Fruit fly (Drosophila melanogaster) whole organism, embryonic: Measurements from ENCODE around the gene GstO2.
A peak's percentile ranks its signal among the peaks of the same experiment; 100 is the strongest.

Experiments
- Bteb2 ChIP-seq: fragments of 200-800 bp; sonication (Bioruptor generic); optimal IDR thresholded peaks from 2 replicates; lab custom pipeline; 2016; ENCODE audit warnings: missing biosample characterization, missing genetic modification characterization
- CG10209 ChIP-seq: fragments of 200-800 bp; sonication (Bioruptor generic); optimal IDR thresholded peaks from 3 replicates; lab custom pipeline; 2017; ENCODE audit warnings: missing biosample characterization, mild to moderate bottlenecking, missing genetic modification characterization, missing genetic modification reagents
- CG10431 ChIP-seq: fragments of 200-800 bp; sonication (Bioruptor generic); optimal IDR thresholded peaks from 3 replicates; lab custom pipeline; 2018; ENCODE audit warnings: missing biosample characterization, mild to moderate bottlenecking, missing genetic modification characterization
- CG11456 ChIP-seq: fragments of 200-800 bp; sonication (Bioruptor generic); IDR thresholded peaks from 3 replicates; pipeline ENCODE4 v1.3.6; 2022; ENCODE audit warnings: missing biosample characterization, missing genetic modification characterization
- CG11723 ChIP-seq: fragments of 200-800 bp; sonication (Bioruptor generic); optimal IDR thresholded peaks from 2 replicates; lab custom pipeline; 2017; ENCODE audit warnings: missing biosample characterization, mild to moderate bottlenecking, missing genetic modification characterization
- CG13296 ChIP-seq: fragments of 200-800 bp; sonication (Bioruptor generic); optimal IDR thresholded peaks from 3 replicates; lab custom pipeline; 2018; ENCODE audit warnings: missing biosample characterization, mild to moderate bottlenecking, missing genetic modification characterization
- CG14710 ChIP-seq: fragments of 200-800 bp; sonication (Bioruptor generic); optimal IDR thresholded peaks from 3 replicates; lab custom pipeline; 2019; ENCODE audit warnings: missing biosample characterization, mild to moderate bottlenecking, missing genetic modification characterization, moderate library complexity
- CG14965 ChIP-seq: fragments of 200-800 bp; sonication (Bioruptor generic); optimal IDR thresholded peaks from 2 replicates; lab custom pipeline; 2016; ENCODE audit warnings: missing biosample characterization, missing genetic modification characterization, borderline replicate concordance
- CG15514 ChIP-seq: fragments of 200-800 bp; sonication (Bioruptor generic); optimal IDR thresholded peaks from 3 replicates; lab custom pipeline; 2017; ENCODE audit warnings: missing biosample characterization, missing genetic modification characterization, mild to moderate bottlenecking, moderate library complexity, missing genetic modification reagents
- CG1647 ChIP-seq: fragments of 200-800 bp; sonication (Bioruptor generic); optimal IDR thresholded peaks from 3 replicates; lab custom pipeline; 2016; ENCODE audit warnings: missing biosample characterization, missing genetic modification characterization
- CG16815 ChIP-seq: fragments of 200-800 bp; sonication (Bioruptor generic); optimal IDR thresholded peaks from 3 replicates; lab custom pipeline; 2017; ENCODE audit warnings: missing biosample characterization, mild to moderate bottlenecking, missing genetic modification characterization
- CG17829 ChIP-seq: fragments of 200-800 bp; optimal IDR thresholded peaks from 2 replicates; lab custom pipeline; 2019; ENCODE audit warnings: missing biosample characterization, mild to moderate bottlenecking, missing genetic modification characterization, moderate library complexity
- CG2129 ChIP-seq: fragments of 200-800 bp; sonication (Bioruptor generic); IDR thresholded peaks from 2 replicates; pipeline ENCODE4 v1.3.6; 2022; ENCODE audit warnings: missing biosample characterization, missing genetic modification characterization; ENCODE audit not compliant: partially characterized antibody
- CG2678 ChIP-seq: fragments of 200-800 bp; sonication (Bioruptor generic); optimal IDR thresholded peaks from 3 replicates; lab custom pipeline; 2019; ENCODE audit warnings: missing biosample characterization, mild to moderate bottlenecking, missing genetic modification characterization, moderate library complexity
- CG30431 ChIP-seq: fragments of 200-800 bp; sonication (Bioruptor generic); optimal IDR thresholded peaks from 2 replicates; lab custom pipeline; 2017; ENCODE audit warnings: missing biosample characterization, missing genetic modification characterization
- CG31224 ChIP-seq: fragments of 200-800 bp; sonication (Bioruptor generic); IDR thresholded peaks from 2 replicates; pipeline ENCODE4 v1.3.6; 2022; ENCODE audit warnings: missing biosample characterization, missing genetic modification characterization
- CG32767 ChIP-seq: fragments of 200-800 bp; sonication (Bioruptor generic); IDR thresholded peaks from 2 replicates; pipeline ENCODE4 v1.3.6; 2022; ENCODE audit warnings: missing biosample characterization, missing genetic modification characterization
- CG3281 ChIP-seq: fragments of 200-800 bp; sonication (Bioruptor generic); optimal IDR thresholded peaks from 3 replicates; lab custom pipeline; 2017; ENCODE audit warnings: missing biosample characterization, mild to moderate bottlenecking, missing genetic modification characterization
- CG42726 ChIP-seq: fragments of 200-800 bp; sonication (Bioruptor generic); IDR thresholded peaks from 2 replicates; pipeline ENCODE4 v1.3.6; 2022; ENCODE audit warnings: missing biosample characterization, missing genetic modification characterization; ENCODE audit not compliant: partially characterized antibody
- CG6175 ChIP-seq: fragments of 200-800 bp; sonication (Bioruptor generic); IDR thresholded peaks from 3 replicates; pipeline ENCODE4 v1.3.6; 2022; ENCODE audit warnings: missing biosample characterization, missing genetic modification characterization
- D19A ChIP-seq: fragments of 200-800 bp; optimal IDR thresholded peaks from 3 replicates; lab custom pipeline; 2019; ENCODE audit warnings: missing biosample characterization, mild to moderate bottlenecking, missing genetic modification characterization, moderate library complexity
- Dbx ChIP-seq: fragments of 200-800 bp; sonication (Bioruptor generic); IDR thresholded peaks from 3 replicates; pipeline ENCODE4 v1.3.6; 2022; ENCODE audit warnings: missing biosample characterization, missing genetic modification characterization
- Drgx ChIP-seq: fragments of 200-800 bp; sonication (Bioruptor generic); IDR thresholded peaks from 2 replicates; pipeline ENCODE4 v1.3.6; 2022; ENCODE audit warnings: missing biosample characterization, missing genetic modification characterization
- Fer1 ChIP-seq: fragments of 200-800 bp; sonication (Bioruptor generic); optimal IDR thresholded peaks from 2 replicates; lab custom pipeline; 2017; ENCODE audit warnings: missing biosample characterization, mild to moderate bottlenecking, missing genetic modification characterization
- H2.0 ChIP-seq: fragments of 200-800 bp; sonication (Bioruptor generic); IDR thresholded peaks from 2 replicates; pipeline ENCODE4 v1.3.6; 2022; ENCODE audit warnings: missing biosample characterization, missing genetic modification characterization
- HLH4C ChIP-seq: fragments of 200-800 bp; sonication (Bioruptor generic); IDR thresholded peaks from 3 replicates; pipeline ENCODE4 v1.3.6; 2022; ENCODE audit warnings: missing biosample characterization, missing genetic modification characterization; ENCODE audit not compliant: partially characterized antibody
- Hey ChIP-seq: fragments of 200-800 bp; sonication (Bioruptor generic); optimal IDR thresholded peaks from 3 replicates; lab custom pipeline; 2018; ENCODE audit warnings: missing biosample characterization, mild to moderate bottlenecking, missing genetic modification characterization
- Lpt ChIP-seq: fragments of >200 bp; optimal IDR thresholded peaks from 2 replicates; lab custom pipeline; 2018; ENCODE audit warnings: missing biosample characterization, missing genetic modification characterization
- NfI ChIP-seq: fragments of 200-800 bp; sonication (Bioruptor generic); optimal IDR thresholded peaks from 3 replicates; lab custom pipeline; 2018; ENCODE audit warnings: missing biosample characterization, mild to moderate bottlenecking, missing genetic modification characterization, moderate library complexity
- Rfx ChIP-seq: fragments of 200-800 bp; sonication (Bioruptor generic); IDR thresholded peaks from 2 replicates; pipeline ENCODE4 v1.3.6; 2022; ENCODE audit warnings: missing biosample characterization, missing genetic modification characterization
- Sry-δ ChIP-seq: fragments of 200-800 bp; sonication (Bioruptor generic); optimal IDR thresholded peaks from 2 replicates; lab custom pipeline; 2016; ENCODE audit warnings: missing biosample characterization, missing genetic modification characterization
- Trl ChIP-seq, 3 experiments: fragments of >200 bp in 2 of 3; fragments of 200-800 bp in 1 of 3; sonication (Bioruptor generic) in 1 of 3; optimal IDR thresholded peaks; 2 replicates in 1 of 3; 3 replicates in 2 of 3; lab custom pipeline; 2016 to 2017; ENCODE audit warnings: missing biosample characterization in 1 of 3, missing genetic modification characterization in 1 of 3
- az2 ChIP-seq: fragments of 200-800 bp; sonication (Bioruptor generic); optimal IDR thresholded peaks from 3 replicates; lab custom pipeline; 2016; ENCODE audit warnings: missing biosample characterization, missing genetic modification characterization
- br ChIP-seq: fragments of >200 bp; optimal IDR thresholded peaks from 2 replicates; lab custom pipeline; 2017
- chif ChIP-seq, 2 experiments: fragments of 200-800 bp; sonication (Bioruptor generic); optimal IDR thresholded peaks; 3 replicates each; lab custom pipeline; 2016; ENCODE audit warnings: missing biosample characterization in 2 of 2, missing genetic modification characterization in 2 of 2
- cwo ChIP-seq: fragments of 200-800 bp; sonication (Bioruptor generic); optimal IDR thresholded peaks from 3 replicates; lab custom pipeline; 2017; ENCODE audit warnings: missing biosample characterization, missing genetic modification characterization, mild to moderate bottlenecking, moderate library complexity, missing genetic modification reagents
- dati ChIP-seq: fragments of 200-800 bp; sonication (Bioruptor generic); IDR thresholded peaks from 2 replicates; pipeline ENCODE4 v1.3.6; 2022; ENCODE audit warnings: missing biosample characterization, missing genetic modification characterization
- emc ChIP-seq: fragments of 200-800 bp; sonication (Bioruptor generic); optimal IDR thresholded peaks from 2 replicates; lab custom pipeline; 2016; ENCODE audit warnings: missing biosample characterization, missing genetic modification characterization
- ems ChIP-seq: fragments of 200-800 bp; sonication (Bioruptor generic); optimal IDR thresholded peaks from 3 replicates; lab custom pipeline; 2016; ENCODE audit warnings: missing biosample characterization, missing genetic modification characterization
- jigr1 ChIP-seq: fragments of 200-800 bp; sonication (Bioruptor generic); IDR thresholded peaks from 3 replicates; pipeline ENCODE4 v1.3.6; 2022; ENCODE audit warnings: missing biosample characterization, missing genetic modification characterization
- pb ChIP-seq: fragments of 200-800 bp; sonication (Bioruptor generic); optimal IDR thresholded peaks from 3 replicates; lab custom pipeline; 2016; ENCODE audit warnings: missing biosample characterization, missing genetic modification characterization
- phol ChIP-seq: fragments of 200-800 bp; sonication (Bioruptor generic); optimal IDR thresholded peaks from 3 replicates; lab custom pipeline; 2018; ENCODE audit warnings: missing biosample characterization, mild to moderate bottlenecking, missing genetic modification characterization, moderate library complexity
- ro ChIP-seq: fragments of 200-800 bp; sonication (Bioruptor generic); IDR thresholded peaks from 2 replicates; pipeline ENCODE4 v1.3.6; 2022; ENCODE audit warnings: missing biosample characterization, missing genetic modification characterization
- sens ChIP-seq: fragments of 200-800 bp; sonication (Bioruptor generic); peaks from one replicate; lab custom pipeline; 2016; ENCODE audit warnings: missing biosample characterization, missing genetic modification characterization
- slbo ChIP-seq: fragments of 200-800 bp; sonication (Bioruptor generic); IDR thresholded peaks from 2 replicates; pipeline ENCODE4 v1.3.6; 2022; ENCODE audit warnings: missing biosample characterization, missing genetic modification characterization
- toy ChIP-seq: fragments of 200-800 bp; sonication (Bioruptor generic); IDR thresholded peaks from 2 replicates; pipeline ENCODE4 v1.3.6; 2022; ENCODE audit warnings: missing biosample characterization, missing genetic modification characterization
- trh ChIP-seq: fragments of 200-800 bp; sonication (Bioruptor generic); optimal IDR thresholded peaks from 2 replicates; lab custom pipeline; 2016; ENCODE audit warnings: missing biosample characterization, missing genetic modification characterization
- tup ChIP-seq: fragments of 200-800 bp; sonication (Bioruptor generic); optimal IDR thresholded peaks from 2 replicates; lab custom pipeline; 2016; ENCODE audit warnings: missing biosample characterization, mild to moderate bottlenecking, missing genetic modification characterization, moderate library complexity
- unc-4 ChIP-seq: fragments of 200-800 bp; sonication (Bioruptor generic); IDR thresholded peaks from 2 replicates; pipeline ENCODE4 v1.3.6; 2022; ENCODE audit warnings: missing biosample characterization, missing genetic modification characterization; ENCODE audit not compliant: partially characterized antibody
- unpg ChIP-seq: fragments of 200-800 bp; sonication (Bioruptor generic); optimal IDR thresholded peaks from 3 replicates; lab custom pipeline; 2018; ENCODE audit warnings: missing biosample characterization, mild to moderate bottlenecking, missing genetic modification characterization, moderate library complexity

GstO2 gene

DNA sequence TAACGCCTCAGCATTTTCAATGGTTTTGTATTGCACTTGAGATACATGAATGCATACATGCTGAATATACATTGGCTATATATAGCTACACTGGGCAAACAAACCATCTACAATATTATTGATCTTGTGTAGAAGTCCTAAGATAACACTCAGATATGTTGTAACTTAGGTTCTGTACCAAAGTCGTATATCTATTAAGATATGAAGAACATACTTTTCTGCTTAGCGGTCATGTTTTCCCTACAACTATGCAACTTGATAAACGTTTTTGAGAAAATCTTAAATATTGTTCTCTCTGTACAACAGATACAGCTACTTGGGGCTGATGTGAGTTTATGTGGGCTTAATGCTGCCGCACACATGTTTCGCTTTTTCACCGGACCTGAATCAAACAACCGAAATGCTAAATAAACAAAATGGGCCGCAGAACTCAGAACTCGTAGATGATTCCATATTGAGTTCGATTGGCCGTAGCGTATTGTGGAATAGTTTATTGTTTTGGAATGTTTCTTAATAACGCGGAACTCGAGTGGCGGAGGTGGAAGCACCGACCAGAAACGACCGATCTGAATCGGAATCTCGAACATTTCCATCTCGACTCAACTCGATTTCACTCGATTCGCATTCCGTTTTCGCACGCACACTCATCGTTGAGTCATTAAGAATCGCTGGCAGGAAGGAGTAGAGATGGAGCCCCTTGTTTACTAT, 26.0 kb upstream of the GstO2 start (continued):
- TF ChIP-seq dati (no peak), Drgx (GFP tag; lab: Robert Waterston, UW) (0 out of 2 replicates have a peak, but pooled peaks have one; percentile 35), br (no peak), emc (GFP tag; lab: Kevin White, UChicago) (no peak), chif (GFP tag; optimal IDR thresholded peaks at IDR 0.05; lab: Kevin White, UChicago) (peak in 1 of 2 experiments; percentile 65), H2.0 (no peak), slbo (GFP tag; lab: Robert Waterston, UW) (no peak), sens (GFP tag; lab: Kevin White, UChicago) (peak; percentile 95), CG11723 (GFP tag; lab: Kevin White, UChicago) (no peak), CG31224 (GFP tag; lab: Robert Waterston, UW) (no peak), CG6175 (GFP tag; lab: Robert Waterston, UW) (no peak), Trl (optimal IDR thresholded peaks at IDR 0.05; lab: Kevin White, UChicago) (no peak), Trl (GFP tag; optimal IDR thresholded peaks at IDR 0.05; lab: Kevin White, UChicago) (peak; percentile 56), Dbx (GFP tag; lab: Robert Waterston, UW) (0 out of 3 replicates have a peak, but pooled peaks have one; percentile 19), Sry-δ (GFP tag; lab: Kevin White, UChicago) (peak; percentile 20), cwo (GFP tag; lab: Kevin White, UChicago) (no peak), az2 (GFP tag; lab: Kevin White, UChicago) (peak; percentile 37), CG30431 (GFP tag; lab: Kevin White, UChicago) (no peak), CG11456 (GFP tag; lab: Robert Waterston, UW) (no peak), tup (GFP tag; lab: Kevin White, UChicago) (peak; percentile 1), unc-4 (GFP tag; lab: Robert Waterston, UW) (no peak), ems (GFP tag; lab: Kevin White, UChicago) (peak; percentile 15), pb (GFP tag; lab: Kevin White, UChicago) (peak; percentile 6), Hey (tag; lab: Kevin White, UChicago) (no peak), Lpt (GFP tag; lab: Kevin White, UChicago) (no peak), toy (GFP tag; lab: Robert Waterston, UW) (no peak), CG2129 (no peak), CG15514 (peak; percentile 7), CG2678 (tag; lab: Kevin White, UChicago) (peak; percentile 70), CG42726 (GFP tag; lab: Robert Waterston, UW) (no peak), CG32767 (GFP tag; lab: Robert Waterston, UW) (peak; percentile 65), Rfx (peak; percentile 55; the same call in 1 of the 2 replicates), D19A (peak; percentile 56), ro (GFP tag; lab: Robert Waterston, UW) (no peak), CG14965 (GFP tag; lab: Kevin White, UChicago) (no peak), CG17829 (peak; percentile 67), trh (GFP tag; lab: Kevin White, UChicago) (no peak), phol (tag; lab: Kevin White, UChicago) (peak; percentile 55), CG1647 (GFP tag; lab: Kevin White, UChicago) (no peak), unpg (GFP tag; lab: Kevin White, UChicago) (peak; percentile 72), jigr1 (GFP tag; lab: Robert Waterston, UW) (no peak), Fer1 (GFP tag; lab: Kevin White, UChicago) (peak; percentile 29), CG3281 (GFP tag; lab: Kevin White, UChicago) (peak; percentile 9), CG10209 (GFP tag; lab: Kevin White, UChicago) (peak; percentile 25), NfI (GFP tag; lab: Kevin White, UChicago) (peak; percentile 18), CG10431 (GFP tag; lab: Kevin White, UChicago) (peak; percentile 70), CG14710 (peak; percentile 69), CG13296 (GFP tag; lab: Kevin White, UChicago) (peak; percentile 11), HLH4C (GFP tag; lab: Robert Waterston, UW) (no peak), Bteb2 (GFP tag; lab: Kevin White, UChicago) (no peak), CG16815 (no peak)
